Worm (Caenorhabditis elegans) whole organism, L1 larva: ENCODE measurements around the gene cnc-5.

ENCODE experiments used
- C04F5.9 ChIP-seq: sonication (generic microtip); optimal IDR thresholded peaks from 2 replicates; lab custom pipeline; 2016; ENCODE audit warnings: missing genetic modification characterization, missing compliant biosample characterization
- aly-2 ChIP-seq: fragments of 150-350 bp; optimal IDR thresholded peaks from 2 replicates; lab custom pipeline; 2014; ENCODE audit warnings: missing biosample characterization, missing genetic modification characterization
- ama-1 ChIP-seq: fragments of 150-350 bp; optimal IDR thresholded peaks from 2 replicates; lab custom pipeline; 2014
- ceh-88 ChIP-seq: fragments of 200-800 bp; sonication (Bioruptor generic); IDR thresholded peaks from 2 replicates; pipeline ENCODE4 v1.3.6; 2022; ENCODE audit warnings: missing genetic modification characterization, missing compliant biosample characterization
- fkh-8 ChIP-seq: sonication (generic microtip); optimal IDR thresholded peaks from 2 replicates; lab custom pipeline; 2016; ENCODE audit warnings: mild to moderate bottlenecking, missing genetic modification characterization, missing compliant biosample characterization
- lin-35 ChIP-seq, 2 experiments: fragments of 150-350 bp; optimal IDR thresholded peaks; 2 replicates each; lab custom pipeline; 2014; ENCODE audit warnings: missing biosample characterization in 2 of 2, missing genetic modification characterization in 2 of 2, missing genetic modification reagents in 2 of 2
- mep-1 ChIP-seq: fragments of 150-350 bp; optimal IDR thresholded peaks from 2 replicates; lab custom pipeline; 2014; ENCODE audit warnings: missing biosample characterization, missing genetic modification characterization
- nhr-77 ChIP-seq: fragments of 150-350 bp; optimal IDR thresholded peaks from 2 replicates; lab custom pipeline; 2014; ENCODE audit warnings: missing biosample characterization, missing genetic modification characterization
- sptf-1 ChIP-seq: fragments of 150-350 bp; optimal IDR thresholded peaks from 2 replicates; lab custom pipeline; 2014; ENCODE audit warnings: missing biosample characterization, missing genetic modification characterization
- vab-15 ChIP-seq: sonication (generic microtip); optimal IDR thresholded peaks from 2 replicates; lab custom pipeline; 2017; ENCODE audit warnings: missing genotype, mild to moderate bottlenecking, missing genetic modification characterization, missing compliant biosample characterization

DNA sequence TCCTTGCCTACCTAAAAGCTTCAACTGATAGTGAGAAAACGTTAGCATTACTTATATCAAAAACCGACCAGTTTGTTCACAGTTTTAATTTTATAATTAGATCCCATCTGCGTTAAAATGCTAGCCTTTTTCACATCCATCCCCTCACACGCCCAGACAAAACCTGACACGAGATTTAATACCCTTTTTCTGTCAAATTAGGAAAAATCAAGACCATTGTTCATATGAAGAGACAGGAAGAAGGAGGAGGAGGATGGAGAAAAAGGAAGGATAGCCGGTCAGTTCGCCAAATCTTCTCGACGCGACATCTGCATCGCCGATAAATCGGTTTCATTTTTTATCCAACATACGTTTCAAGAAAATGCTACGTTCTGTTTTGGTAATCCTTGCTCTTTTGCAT is 2.5 kb downstream of the cnc-5 start, which contains the start of gene cnc-3:
- TF ChIP-seq vab-15 (no peak), mep-1 (tag; lab: Kevin White, UChicago) (no peak), ama-1 (lab: Kevin White, UChicago) (no peak), C04F5.9 (tag; lab: Kevin White, UChicago) (no peak), aly-2 (no peak), fkh-8 (tag; lab: Kevin White, UChicago) (no peak), sptf-1 (tag; lab: Kevin White, UChicago) (no peak), ceh-88 (GFP tag; lab: Robert Waterston, UW) (no peak), lin-35 (GFP tag; optimal IDR thresholded peaks at IDR 0.05; lab: Kevin White, UChicago) (no peak), nhr-77 (tag; lab: Kevin White, UChicago) (no peak)
